Worm (Caenorhabditis elegans) whole organism, L4/young adult: ENCODE data around the gene ZC416.2.

Source experiments
- W03F9.2 ChIP-seq: fragments of 150-350 bp; optimal IDR thresholded peaks from 2 replicates; lab custom pipeline; 2014; ENCODE audit warnings: missing biosample characterization, missing genetic modification characterization
- dao-5 ChIP-seq: sonication (generic microtip); optimal IDR thresholded peaks from 2 replicates; lab custom pipeline; 2016; ENCODE audit warnings: missing genotype, missing genetic modification characterization, moderate library complexity, missing compliant biosample characterization
- him-1 ChIP-seq: sonication (generic microtip); optimal IDR thresholded peaks from 2 replicates; lab custom pipeline; 2016; ENCODE audit warnings: missing genotype, missing genetic modification reagents, missing genetic modification characterization, missing compliant biosample characterization

ce11 chrIV:3628896-3629641 lies 4.3 kb upstream of the ZC416.2 start:
- no peak for TF ChIP-seq dao-5 (tag; lab: Kevin White, UChicago)
- TF ChIP-seq him-1 (tag; lab: Kevin White, UChicago): no peak
- no peak for TF ChIP-seq W03F9.2 (tag; lab: Kevin White, UChicago)
